Fruit fly (Drosophila melanogaster): ENCODE data around the gene Sf3b5.

Sf3b5 gene

dm6 chr3R:9048466-9049072 is 33.4 kb upstream of the Sf3b5 start, which contains the start of gene Mst85C (continued):
- TF ChIP-seq CG32772 (GFP tag; IDR thresholded peaks at IDR 0.05) (no peak), pho (GFP tag; optimal IDR thresholded peaks at IDR 0.05) (no peak), Atf-2 (GFP tag; optimal IDR thresholded peaks at IDR 0.05) (no peak), ems (GFP tag; optimal IDR thresholded peaks at IDR 0.05) (no peak), CG12236 (GFP tag; optimal IDR thresholded peaks at IDR 0.05) (no peak), CG4404 (GFP tag; IDR thresholded peaks at IDR 0.05) (no peak), CG12769 (tag; optimal IDR thresholded peaks at IDR 0.05) (peak; percentile 40), usp (GFP tag; optimal IDR thresholded peaks at IDR 0.05) (no peak), hb (GFP tag; IDR thresholded peaks at IDR 0.05; ENCODE audit: partially characterized antibody) (no peak), CG31365 (tag; optimal IDR thresholded peaks at IDR 0.05) (peak; percentile 23), CG32767 (GFP tag; IDR thresholded peaks at IDR 0.05) (no peak), Bteb2 (GFP tag; optimal IDR thresholded peaks at IDR 0.05) (no peak), CG8478 (optimal IDR thresholded peaks at IDR 0.05) (no peak), bab2 (GFP tag; optimal IDR thresholded peaks at IDR 0.05) (no peak), CG17912 (GFP tag; optimal IDR thresholded peaks at IDR 0.05) (no peak), PHDP (tag; optimal IDR thresholded peaks at IDR 0.05) (no peak), HmgD (GFP tag; optimal IDR thresholded peaks at IDR 0.05) (peak; percentile 16), CG6854 (GFP tag; optimal IDR thresholded peaks at IDR 0.05) (no peak), fd64A (GFP tag; optimal IDR thresholded peaks at IDR 0.05) (peak; percentile 8), nau (GFP tag; optimal IDR thresholded peaks at IDR 0.05) (peak; percentile 21), ci (GFP tag; IDR thresholded peaks at IDR 0.05) (no peak), CG7786 (GFP tag; optimal IDR thresholded peaks at IDR 0.05) (no peak), Dfd (GFP tag; optimal IDR thresholded peaks at IDR 0.05) (no peak), lab (GFP tag; optimal IDR thresholded peaks at IDR 0.05) (no peak), CG3163 (GFP tag; optimal IDR thresholded peaks at IDR 0.05) (no peak), CG1602 (GFP tag; optimal IDR thresholded peaks at IDR 0.05) (no peak), esg (GFP tag; conservative IDR thresholded peaks at IDR 0.05) (no peak), ewg (GFP tag; optimal IDR thresholded peaks at IDR 0.05) (peak; percentile 26), CG10209 (GFP tag; optimal IDR thresholded peaks at IDR 0.05) (no peak), CG15514 (GFP tag; optimal IDR thresholded peaks at IDR 0.05) (no peak), CG6254 (GFP tag; optimal IDR thresholded peaks at IDR 0.05) (no peak), nmo (GFP tag; optimal IDR thresholded peaks at IDR 0.05) (no peak), lbe (GFP tag; optimal IDR thresholded peaks at IDR 0.05) (peak; percentile 20), Optix (GFP tag; IDR thresholded peaks at IDR 0.05) (no peak), mld (GFP tag; IDR thresholded peaks at IDR 0.05; ENCODE audit: partially characterized antibody) (no peak), CG18476 (GFP tag; optimal IDR thresholded peaks at IDR 0.05) (no peak), Vsx1 (GFP tag; optimal IDR thresholded peaks at IDR 0.05) (peak; percentile 39), Doc3 (GFP tag; IDR thresholded peaks at IDR 0.05; ENCODE audit: partially characterized antibody) (no peak), phol (tag; optimal IDR thresholded peaks at IDR 0.05) (no peak), Hr3 (GFP tag; optimal IDR thresholded peaks at IDR 0.05) (no peak), pzg (GFP tag; optimal IDR thresholded peaks at IDR 0.05) (no peak), kah (GFP tag; optimal IDR thresholded peaks at IDR 0.05) (peak; percentile 38), al (GFP tag; IDR thresholded peaks at IDR 0.05) (no peak), CG2678 (tag; optimal IDR thresholded peaks at IDR 0.05) (no peak), zen2 (GFP tag; IDR thresholded peaks at IDR 0.05; ENCODE audit: partially characterized antibody) (no peak), MBD-R2 (GFP tag; IDR thresholded peaks at IDR 0.05) (no peak), CG34376 (GFP tag; optimal IDR thresholded peaks at IDR 0.05) (peak; percentile 52), hbn (GFP tag; IDR thresholded peaks at IDR 0.05; ENCODE audit: partially characterized antibody) (no peak), CG11093 (GFP tag; IDR thresholded peaks at IDR 0.05) (no peak), tx (GFP tag; optimal IDR thresholded peaks at IDR 0.05) (no peak), dan (GFP tag; IDR thresholded peaks at IDR 0.05) (no peak)

Measured in whole organism, embryonic.